Worm (Caenorhabditis elegans) whole organism, mixed stage, embryonic: ENCODE measurements around the gene C14B9.3.

Experiments used
- ceh-43 ChIP-seq: fragments of 200-800 bp; sonication (Bioruptor generic); optimal IDR thresholded peaks from 2 replicates; lab custom pipeline; 2018; ENCODE audit warnings: mild to moderate bottlenecking, missing genetic modification characterization, moderate library complexity, missing compliant biosample characterization
- ces-1 ChIP-seq: fragments of 150-350 bp; optimal IDR thresholded peaks from 2 replicates; lab custom pipeline; 2014; ENCODE audit warnings: missing biosample characterization, missing genetic modification reagents, missing genetic modification characterization
- lin-13 ChIP-seq: fragments of 150-350 bp; optimal IDR thresholded peaks from 2 replicates; lab custom pipeline; 2014; ENCODE audit warnings: missing biosample characterization, missing genetic modification characterization
- snpc-4 ChIP-seq: fragments of 150-350 bp; optimal IDR thresholded peaks from 2 replicates; lab custom pipeline; 2014; ENCODE audit warnings: missing biosample characterization, missing genetic modification characterization
- tbx-8 ChIP-seq: fragments of 200-800 bp; sonication (Bioruptor generic); optimal IDR thresholded peaks from 2 replicates; lab custom pipeline; 2018; ENCODE audit warnings: mild to moderate bottlenecking, missing genetic modification characterization, moderate library complexity, missing compliant biosample characterization
- unc-62 ChIP-seq: fragments of 150-350 bp; optimal IDR thresholded peaks from 2 replicates; lab custom pipeline; 2014; ENCODE audit warnings: missing biosample characterization, missing genetic modification reagents, missing genetic modification characterization
- zip-8 ChIP-seq: fragments of 150-350 bp; optimal IDR thresholded peaks from 2 replicates; lab custom pipeline; 2014; ENCODE audit warnings: missing biosample characterization, missing genetic modification characterization

- TF ChIP-seq lin-13 (tag; lab: Kevin White, UChicago), result no peak
- no peak for TF ChIP-seq tbx-8 (GFP tag; lab: Kevin White, UChicago)
- no peak for TF ChIP-seq snpc-4 (tag; lab: Kevin White, UChicago)
- TF ChIP-seq ceh-43 (GFP tag; lab: Kevin White, UChicago), result no peak
- no peak for TF ChIP-seq zip-8 (tag; lab: Kevin White, UChicago)
- peak; percentile 79 for TF ChIP-seq ces-1
- TF ChIP-seq unc-62 (GFP tag; lab: Kevin White, UChicago), result peak; percentile 18
These were observed 15.7 kb downstream of the C14B9.3 start for ce11 chrIII:8124323-8124722.
